Worm (Caenorhabditis elegans) whole organism, mixed stage, embryonic: Measurements from ENCODE around the gene C50H2.13.
A peak's percentile ranks its signal among the peaks of the same experiment; 100 is the strongest.

Experiments used
- bed-3 ChIP-seq: fragments of 200-800 bp; sonication (Bioruptor generic); optimal IDR thresholded peaks from 3 replicates; lab custom pipeline; 2018; ENCODE audit warnings: mild to moderate bottlenecking, missing genetic modification characterization, moderate library complexity, missing compliant biosample characterization
- blmp-1 ChIP-seq: fragments of 150-350 bp; optimal IDR thresholded peaks from 2 replicates; lab custom pipeline; 2014; ENCODE audit warnings: missing biosample characterization, missing genetic modification characterization
- ceh-39 ChIP-seq: fragments of 150-350 bp; optimal IDR thresholded peaks from 2 replicates; lab custom pipeline; 2014; ENCODE audit warnings: missing biosample characterization, missing genetic modification characterization
- ceh-43 ChIP-seq: fragments of 200-800 bp; sonication (Bioruptor generic); optimal IDR thresholded peaks from 2 replicates; lab custom pipeline; 2018; ENCODE audit warnings: mild to moderate bottlenecking, missing genetic modification characterization, moderate library complexity, missing compliant biosample characterization
- ceh-83 ChIP-seq: fragments of 200-800 bp; sonication (Bioruptor generic); optimal IDR thresholded peaks from 2 replicates; lab custom pipeline; 2018; ENCODE audit warnings: mild to moderate bottlenecking, missing genetic modification characterization, missing compliant biosample characterization
- ces-1 ChIP-seq: fragments of 150-350 bp; optimal IDR thresholded peaks from 2 replicates; lab custom pipeline; 2014; ENCODE audit warnings: missing biosample characterization, missing genetic modification reagents, missing genetic modification characterization
- cnd-1 ChIP-seq: fragments of 200-800 bp; sonication (Bioruptor generic); optimal IDR thresholded peaks from 2 replicates; lab custom pipeline; 2018; ENCODE audit warnings: mild to moderate bottlenecking, missing genetic modification characterization, missing compliant biosample characterization
- drap-1 ChIP-seq: fragments of 200-800 bp; sonication (Bioruptor generic); optimal IDR thresholded peaks from 3 replicates; lab custom pipeline; 2018; ENCODE audit warnings: mild to moderate bottlenecking, missing genetic modification characterization, missing compliant biosample characterization
- elt-3 ChIP-seq: fragments of 150-350 bp; optimal IDR thresholded peaks from 2 replicates; lab custom pipeline; 2014; ENCODE audit warnings: missing biosample characterization, missing genetic modification characterization
- flh-1 ChIP-seq: fragments of 200-800 bp; sonication (Bioruptor generic); optimal IDR thresholded peaks from 2 replicates; lab custom pipeline; 2018; ENCODE audit warnings: mild to moderate bottlenecking, missing genetic modification characterization, moderate library complexity, missing compliant biosample characterization
- hlh-1 ChIP-seq: fragments of 150-350 bp; optimal IDR thresholded peaks from 2 replicates; lab custom pipeline; 2014; ENCODE audit warnings: missing biosample characterization, missing genetic modification reagents, missing genetic modification characterization
- lin-13 ChIP-seq: fragments of 150-350 bp; optimal IDR thresholded peaks from 2 replicates; lab custom pipeline; 2014; ENCODE audit warnings: missing biosample characterization, missing genetic modification characterization
- lin-32 ChIP-seq: fragments of 200-800 bp; sonication (Bioruptor generic); optimal IDR thresholded peaks from 2 replicates; lab custom pipeline; 2018; ENCODE audit warnings: mild to moderate bottlenecking, missing genetic modification characterization, missing compliant biosample characterization
- lsy-2 ChIP-seq: fragments of 150-350 bp; optimal IDR thresholded peaks from 2 replicates; lab custom pipeline; 2014; ENCODE audit warnings: missing biosample characterization, missing genetic modification characterization
- mab-5 ChIP-seq: fragments of 150-350 bp; optimal IDR thresholded peaks from 2 replicates; lab custom pipeline; 2014; ENCODE audit warnings: missing biosample characterization, missing genetic modification characterization
- mep-1 ChIP-seq: fragments of 150-350 bp; optimal IDR thresholded peaks from 2 replicates; lab custom pipeline; 2017; ENCODE audit warnings: missing biosample characterization, missing genetic modification reagents, missing genetic modification characterization, inconsistent platforms
- mls-2 ChIP-seq: sonication (generic microtip); optimal IDR thresholded peaks from 2 replicates; lab custom pipeline; 2016; ENCODE audit warnings: mild to moderate bottlenecking, missing genetic modification characterization, moderate library complexity, missing compliant biosample characterization
- nhr-12 ChIP-seq: fragments of 150-350 bp; optimal IDR thresholded peaks from 2 replicates; lab custom pipeline; 2014; ENCODE audit warnings: missing biosample characterization, missing genetic modification characterization
- nhr-2 ChIP-seq: fragments of 150-350 bp; optimal IDR thresholded peaks from 2 replicates; lab custom pipeline; 2014; ENCODE audit warnings: missing biosample characterization, missing genetic modification characterization
- nhr-237 ChIP-seq: fragments of 150-350 bp; optimal IDR thresholded peaks from 2 replicates; lab custom pipeline; 2014; ENCODE audit warnings: missing biosample characterization, missing genetic modification characterization
- nhr-28 ChIP-seq: fragments of 150-350 bp; optimal IDR thresholded peaks from 2 replicates; lab custom pipeline; 2014; ENCODE audit warnings: missing biosample characterization, missing genetic modification characterization
- nhr-76 ChIP-seq: sonication (generic microtip); optimal IDR thresholded peaks from 2 replicates; lab custom pipeline; 2017; ENCODE audit warnings: missing biosample characterization, missing genetic modification characterization
- pha-4 ChIP-seq: fragments of 150-350 bp; optimal IDR thresholded peaks from 2 replicates; lab custom pipeline; 2018; ENCODE audit warnings: missing biosample characterization, missing genetic modification reagents, missing genetic modification characterization
- sem-2 ChIP-seq: fragments of 200-800 bp; sonication (Bioruptor generic); optimal IDR thresholded peaks from 2 replicates; lab custom pipeline; 2018; ENCODE audit warnings: mild to moderate bottlenecking, missing genetic modification characterization, missing compliant biosample characterization
- sptf-1 ChIP-seq: sonication (generic microtip); optimal IDR thresholded peaks from 2 replicates; lab custom pipeline; 2017; ENCODE audit warnings: mild to moderate bottlenecking, missing genetic modification characterization, moderate library complexity, missing compliant biosample characterization
- tbx-8 ChIP-seq: fragments of 200-800 bp; sonication (Bioruptor generic); optimal IDR thresholded peaks from 2 replicates; lab custom pipeline; 2018; ENCODE audit warnings: mild to moderate bottlenecking, missing genetic modification characterization, moderate library complexity, missing compliant biosample characterization
- unc-120 ChIP-seq: sonication (generic microtip); optimal IDR thresholded peaks from 2 replicates; lab custom pipeline; 2017; ENCODE audit warnings: missing genetic modification characterization, missing compliant biosample characterization; ENCODE audit not compliant: poor library complexity, severe bottlenecking
- unc-39 ChIP-seq: fragments of 150-350 bp; optimal IDR thresholded peaks from 2 replicates; lab custom pipeline; 2014; ENCODE audit warnings: missing biosample characterization, missing genetic modification characterization
- unc-62 ChIP-seq: fragments of 150-350 bp; optimal IDR thresholded peaks from 2 replicates; lab custom pipeline; 2014; ENCODE audit warnings: missing biosample characterization, missing genetic modification reagents, missing genetic modification characterization
- zip-8 ChIP-seq: fragments of 150-350 bp; optimal IDR thresholded peaks from 2 replicates; lab custom pipeline; 2014; ENCODE audit warnings: missing biosample characterization, missing genetic modification characterization
- ztf-11 ChIP-seq: fragments of 150-350 bp; optimal IDR thresholded peaks from 2 replicates; lab custom pipeline; 2014; ENCODE audit warnings: missing biosample characterization, missing genetic modification characterization

The C50H2.13 gene

DNA sequence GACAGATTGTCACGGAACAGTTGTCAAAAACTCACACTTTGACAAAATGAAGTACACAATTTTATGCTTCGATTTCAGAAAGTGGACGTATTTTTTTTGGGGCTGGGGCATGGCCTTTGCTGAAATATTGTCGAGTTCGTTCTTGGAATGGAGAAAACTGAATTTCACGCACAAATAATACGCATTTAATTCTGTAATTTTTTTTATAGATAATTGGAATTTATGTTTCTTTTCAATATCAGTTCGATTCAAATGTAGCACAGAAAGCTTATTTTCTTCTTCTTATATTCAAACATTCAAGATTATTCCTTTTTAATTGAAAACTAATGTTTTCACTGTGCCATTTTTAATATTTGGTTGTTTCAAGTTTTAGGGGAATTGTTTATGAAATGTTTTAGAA, 34.0 kb downstream of the C50H2.13 start, which contains the start of gene T07C12.10:
TSS of gene T07C12.10 (minus strand) at position 101 of the 400 bp plus-strand sequence.
- TF ChIP-seq bed-3 (no peak), ces-1 (GFP tag; lab: Kevin White, UChicago) (no peak), unc-120 (tag; lab: Kevin White, UChicago) (no peak), nhr-76 (tag; lab: Kevin White, UChicago) (no peak), sptf-1 (tag; lab: Kevin White, UChicago) (no peak), drap-1 (GFP tag; lab: Kevin White, UChicago) (no peak), ztf-11 (tag; lab: Kevin White, UChicago) (no peak), tbx-8 (GFP tag; lab: Kevin White, UChicago) (no peak), nhr-2 (tag; lab: Kevin White, UChicago) (no peak), ceh-43 (no peak), pha-4 (tag; lab: Kevin White, UChicago) (no peak), mep-1 (no peak), zip-8 (tag; lab: Kevin White, UChicago) (no peak), unc-39 (tag; lab: Kevin White, UChicago) (no peak), unc-62 (GFP tag; lab: Kevin White, UChicago) (no peak)

DNA sequence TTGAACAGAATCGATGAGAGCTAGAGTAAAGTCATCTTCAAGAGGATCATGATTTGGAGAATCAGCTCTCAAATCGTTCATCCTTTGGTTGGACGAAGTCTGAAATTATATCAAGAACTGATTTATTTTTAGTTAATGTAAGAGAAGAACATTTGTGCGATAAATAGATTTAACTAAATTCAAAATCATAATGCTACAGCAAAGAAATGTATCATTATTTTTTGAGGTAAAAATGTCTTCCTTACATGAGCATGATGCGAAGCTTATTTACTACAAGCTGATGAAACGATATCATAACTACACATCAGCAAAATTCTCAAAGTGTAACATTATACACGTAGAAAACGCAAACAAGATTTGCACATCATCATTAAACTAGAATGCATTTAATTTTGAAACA, 36.1 kb downstream of the C50H2.13 start, which contains the start of gene madf-4:
TSS of gene madf-4 (minus strand) at position 101 of the 400 bp plus-strand sequence.
- no peak for TF ChIP-seq ceh-83 (GFP tag; lab: Kevin White, UChicago)
- TF ChIP-seq, all 35 proteins: peak for 0

DNA sequence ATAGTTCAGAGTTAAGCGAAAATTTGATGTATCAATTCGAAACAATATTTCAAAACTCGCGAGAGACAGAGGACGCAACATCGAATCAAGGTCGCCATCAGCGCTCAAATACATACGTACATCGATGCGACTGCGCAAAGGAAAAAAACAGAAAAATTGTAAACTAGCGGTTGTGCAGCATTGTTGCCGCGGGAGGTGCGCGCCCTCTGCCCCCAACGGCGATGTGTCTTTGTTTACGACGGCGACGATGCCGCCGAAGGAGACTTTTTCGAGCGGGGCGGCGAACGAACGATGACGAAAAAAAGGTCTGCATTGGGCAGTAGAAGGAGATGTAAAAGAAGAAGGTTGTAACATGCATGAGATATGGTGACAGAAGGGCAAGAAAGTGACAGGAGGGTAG, 36.6 kb downstream of the C50H2.13 start:
- TF ChIP-seq mab-5 (no peak), lsy-2 (tag; lab: Kevin White, UChicago) (no peak), hlh-1 (tag; lab: Kevin White, UChicago) (no peak), nhr-28 (tag; lab: Kevin White, UChicago) (no peak), lin-13 (no peak), ceh-83 (GFP tag; lab: Kevin White, UChicago) (no peak), ztf-11 (tag; lab: Kevin White, UChicago) (no peak), blmp-1 (tag; lab: Kevin White, UChicago) (no peak), unc-39 (tag; lab: Kevin White, UChicago) (no peak), unc-62 (GFP tag; lab: Kevin White, UChicago) (no peak)

DNA sequence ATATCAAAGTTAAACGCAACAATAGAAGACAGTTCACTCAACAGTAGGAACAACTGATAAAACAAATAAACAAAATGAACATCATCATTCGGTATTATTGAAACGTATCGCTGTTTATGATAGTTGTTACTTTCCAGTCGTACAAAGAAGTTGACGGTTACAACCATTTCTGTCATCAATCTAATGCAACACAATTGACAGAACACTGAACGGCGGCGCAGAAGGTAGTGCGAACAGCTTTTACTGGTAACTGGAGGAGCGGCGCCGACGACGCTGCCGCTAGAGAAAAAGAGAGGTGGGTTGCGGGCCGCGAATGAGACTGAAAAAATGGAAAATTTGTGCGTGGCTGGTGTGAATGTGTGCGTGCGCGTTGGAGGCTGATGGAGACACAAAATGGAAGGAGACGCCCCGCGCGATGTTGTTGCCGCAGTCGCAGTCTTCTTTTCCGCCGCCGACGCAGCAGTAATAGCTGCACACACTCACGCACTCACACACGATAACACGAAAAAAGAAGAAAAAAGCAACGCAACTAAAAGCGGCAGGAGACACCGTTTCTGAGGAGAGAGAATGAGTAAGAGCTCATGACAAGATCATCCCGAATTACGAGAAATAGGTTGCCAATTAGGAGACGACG, 37.9 kb downstream of the C50H2.13 start:
- TF ChIP-seq zip-8 (tag; lab: Kevin White, UChicago) (no peak), sptf-1 (tag; lab: Kevin White, UChicago) (peak; percentile 0)

DNA sequence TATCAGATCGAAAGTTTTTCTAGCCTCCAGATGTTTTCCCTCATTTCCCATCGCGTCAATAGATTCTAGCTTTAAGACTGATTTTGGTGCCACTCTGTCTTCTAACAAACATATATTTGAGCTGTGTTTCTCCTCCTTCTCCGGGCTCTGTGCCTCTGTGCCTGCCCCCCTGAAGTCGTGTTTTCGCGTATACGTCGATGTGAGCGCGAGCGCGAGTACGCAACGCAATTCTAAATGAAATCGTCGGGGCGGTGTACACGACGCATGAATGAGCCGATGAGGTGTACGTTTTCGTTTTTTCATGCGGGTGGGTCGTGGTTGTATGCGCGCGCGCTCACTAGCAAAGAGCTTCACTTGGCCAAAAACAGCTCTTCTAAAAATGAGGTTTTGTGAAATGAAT, 39.6 kb downstream of the C50H2.13 start:
- TF ChIP-seq nhr-28 (tag; lab: Kevin White, UChicago) (no peak), mls-2 (tag; lab: Kevin White, UChicago) (no peak), ceh-39 (no peak), cnd-1 (tag; lab: Kevin White, UChicago) (no peak), lsy-2 (tag; lab: Kevin White, UChicago) (no peak), sem-2 (no peak), lin-32 (GFP tag; lab: Kevin White, UChicago) (no peak), nhr-12 (tag; lab: Kevin White, UChicago) (no peak), unc-39 (tag; lab: Kevin White, UChicago) (no peak), blmp-1 (tag; lab: Kevin White, UChicago) (no peak), elt-3 (tag; lab: Kevin White, UChicago) (no peak), zip-8 (tag; lab: Kevin White, UChicago) (no peak), ces-1 (GFP tag; lab: Kevin White, UChicago) (no peak), ceh-83 (GFP tag; lab: Kevin White, UChicago) (no peak), hlh-1 (tag; lab: Kevin White, UChicago) (no peak), nhr-2 (tag; lab: Kevin White, UChicago) (no peak), nhr-237 (no peak), mep-1 (no peak), flh-1 (GFP tag; lab: Kevin White, UChicago) (no peak), tbx-8 (GFP tag; lab: Kevin White, UChicago) (no peak)
